Worm (Caenorhabditis elegans) whole organism, mixed stage, embryonic: ENCODE results near the gene K07E8.6.

Experiments used
- blmp-1 ChIP-seq: fragments of 150-350 bp; optimal IDR thresholded peaks from 2 replicates; lab custom pipeline; 2014; ENCODE audit warnings: missing biosample characterization, missing genetic modification characterization
- ces-1 ChIP-seq: fragments of 150-350 bp; optimal IDR thresholded peaks from 2 replicates; lab custom pipeline; 2014; ENCODE audit warnings: missing biosample characterization, missing genetic modification reagents, missing genetic modification characterization
- nhr-28 ChIP-seq: fragments of 150-350 bp; optimal IDR thresholded peaks from 2 replicates; lab custom pipeline; 2014; ENCODE audit warnings: missing biosample characterization, missing genetic modification characterization
- unc-120 ChIP-seq: sonication (generic microtip); optimal IDR thresholded peaks from 2 replicates; lab custom pipeline; 2017; ENCODE audit warnings: missing genetic modification characterization, missing compliant biosample characterization; ENCODE audit not compliant: poor library complexity, severe bottlenecking
- ztf-11 ChIP-seq: fragments of 150-350 bp; optimal IDR thresholded peaks from 2 replicates; lab custom pipeline; 2014; ENCODE audit warnings: missing biosample characterization, missing genetic modification characterization

DNA sequence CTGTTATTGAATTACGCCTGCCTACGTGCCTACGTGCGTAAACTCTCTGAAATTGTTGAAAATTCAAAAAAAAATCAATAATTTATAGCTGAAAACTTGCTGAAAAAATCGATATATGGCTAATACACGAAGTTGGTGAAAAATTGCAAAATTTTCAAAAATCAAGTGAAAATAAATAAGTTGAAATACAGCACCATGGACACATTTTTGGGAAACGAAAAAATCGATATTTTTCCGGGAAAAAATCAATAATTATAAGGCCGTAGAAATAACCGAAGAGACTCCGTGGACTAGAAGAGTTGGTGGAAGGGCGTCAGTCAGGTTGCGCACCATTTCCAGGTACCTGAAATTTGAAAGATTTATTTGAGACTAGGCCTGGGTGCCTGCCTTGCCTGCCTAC is 24.7 kb downstream of the K07E8.6 start:
- TF ChIP-seq ztf-11 (no peak), ces-1 (GFP tag; lab: Kevin White, UChicago) (no peak), blmp-1 (tag; lab: Kevin White, UChicago) (no peak), nhr-28 (no peak), unc-120 (tag; lab: Kevin White, UChicago) (no peak)
